Fruit fly (Drosophila melanogaster): Measurements from ENCODE around the gene lic.

- TF ChIP-seq Dll (optimal IDR thresholded peaks at IDR 0.05) (no peak), CG8478 (optimal IDR thresholded peaks at IDR 0.05) (no peak), usp (GFP tag; optimal IDR thresholded peaks at IDR 0.05) (no peak)
These were observed 46.2 kb downstream of the lic start for dm6 chrX:13136939-13137697.

Data from whole organism.